Fruit fly (Drosophila melanogaster) whole organism, embryonic: ENCODE measurements around the gene Tsp68C.

ENCODE experiments used
- ATbp ChIP-seq: fragments of 200-800 bp; sonication (Bioruptor generic); optimal IDR thresholded peaks from 2 replicates; lab custom pipeline; 2017; ENCODE audit warnings: missing biosample characterization, mild to moderate bottlenecking, missing genetic modification characterization, missing genetic modification reagents
- B-H2 ChIP-seq: fragments of 200-800 bp; sonication (Bioruptor generic); optimal IDR thresholded peaks from 2 replicates; lab custom pipeline; 2018; ENCODE audit warnings: missing biosample characterization, mild to moderate bottlenecking, missing genetic modification characterization
- CG10543 ChIP-seq: fragments of 200-800 bp; sonication (Bioruptor generic); optimal IDR thresholded peaks from 3 replicates; lab custom pipeline; 2017; ENCODE audit warnings: missing biosample characterization, mild to moderate bottlenecking, missing genetic modification characterization, moderate library complexity
- CG11696 ChIP-seq: fragments of 200-800 bp; sonication (Bioruptor generic); IDR thresholded peaks from 2 replicates; pipeline ENCODE4 v1.3.6; 2022; ENCODE audit warnings: missing biosample characterization, missing genetic modification characterization
- CG12104 ChIP-seq: fragments of 200-800 bp; sonication (Bioruptor generic); optimal IDR thresholded peaks from 3 replicates; lab custom pipeline; 2016; ENCODE audit warnings: missing biosample characterization, missing genetic modification characterization
- CG13424 ChIP-seq: fragments of 200-800 bp; sonication (Bioruptor generic); optimal IDR thresholded peaks from 2 replicates; lab custom pipeline; 2019; ENCODE audit warnings: missing biosample characterization, mild to moderate bottlenecking, missing genetic modification characterization, moderate library complexity
- CG15073 ChIP-seq: fragments of 200-800 bp; sonication (Bioruptor generic); optimal IDR thresholded peaks from 2 replicates; lab custom pipeline; 2016; ENCODE audit warnings: missing biosample characterization, missing genetic modification characterization
- CG16779 ChIP-seq: fragments of 200-800 bp; sonication (Bioruptor generic); IDR thresholded peaks from 2 replicates; pipeline ENCODE4 v1.3.6; 2022; ENCODE audit warnings: missing biosample characterization, missing genetic modification characterization
- CG17186 ChIP-seq: fragments of 200-800 bp; sonication (Bioruptor generic); optimal IDR thresholded peaks from 3 replicates; lab custom pipeline; 2017; ENCODE audit warnings: missing biosample characterization, missing genetic modification reagents, missing genetic modification characterization
- CG18011 ChIP-seq: fragments of 200-800 bp; sonication (Bioruptor generic); optimal IDR thresholded peaks from 2 replicates; lab custom pipeline; 2017; ENCODE audit warnings: missing biosample characterization, missing genetic modification characterization, mild to moderate bottlenecking, moderate library complexity, missing genotype
- CG2116 ChIP-seq: fragments of 200-800 bp; sonication (Bioruptor generic); optimal IDR thresholded peaks from 3 replicates; lab custom pipeline; 2018; ENCODE audit warnings: missing biosample characterization, mild to moderate bottlenecking, missing genetic modification characterization
- CG2129 ChIP-seq: fragments of 200-800 bp; sonication (Bioruptor generic); IDR thresholded peaks from 2 replicates; pipeline ENCODE4 v1.3.6; 2022; ENCODE audit warnings: missing biosample characterization, missing genetic modification characterization; ENCODE audit not compliant: partially characterized antibody
- CG2202 ChIP-seq: fragments of 200-800 bp; sonication (Bioruptor generic); optimal IDR thresholded peaks from 2 replicates; lab custom pipeline; 2018; ENCODE audit warnings: missing biosample characterization, mild to moderate bottlenecking, missing genetic modification characterization
- CG30403 ChIP-seq: fragments of 200-800 bp; sonication (Bioruptor generic); optimal IDR thresholded peaks from 3 replicates; lab custom pipeline; 2016; ENCODE audit warnings: missing biosample characterization, missing genetic modification characterization
- CG3065 ChIP-seq: fragments of 200-800 bp; sonication (Bioruptor generic); optimal IDR thresholded peaks from 2 replicates; lab custom pipeline; 2016; ENCODE audit warnings: missing biosample characterization, missing genetic modification characterization
- CG33557 ChIP-seq: fragments of 200-800 bp; sonication (Bioruptor generic); optimal IDR thresholded peaks from 2 replicates; lab custom pipeline; 2019; ENCODE audit warnings: missing biosample characterization, mild to moderate bottlenecking, missing genetic modification characterization, moderate library complexity
- CG3995 ChIP-seq: fragments of 200-800 bp; sonication (Bioruptor generic); optimal IDR thresholded peaks from 3 replicates; lab custom pipeline; 2016; ENCODE audit warnings: missing biosample characterization, missing genetic modification characterization
- CG42726 ChIP-seq: fragments of 200-800 bp; sonication (Bioruptor generic); IDR thresholded peaks from 2 replicates; pipeline ENCODE4 v1.3.6; 2022; ENCODE audit warnings: missing biosample characterization, missing genetic modification characterization; ENCODE audit not compliant: partially characterized antibody
- CG43689 ChIP-seq: fragments of 200-800 bp; sonication (Bioruptor generic); IDR thresholded peaks from 2 replicates; pipeline ENCODE4 v1.3.6; 2022; ENCODE audit warnings: missing biosample characterization, missing genetic modification characterization
- CG8281 ChIP-seq: fragments of 200-800 bp; sonication (Bioruptor generic); optimal IDR thresholded peaks from 2 replicates; lab custom pipeline; 2018; ENCODE audit warnings: missing biosample characterization, mild to moderate bottlenecking, missing genetic modification characterization, moderate library complexity
- CG8924 ChIP-seq: fragments of 200-800 bp; optimal IDR thresholded peaks from 3 replicates; lab custom pipeline; 2019; ENCODE audit warnings: missing biosample characterization, mild to moderate bottlenecking, missing genetic modification characterization, moderate library complexity
- CTCF ChIP-seq: fragments of 200-800 bp; sonication (Bioruptor generic); optimal IDR thresholded peaks from 2 replicates; lab custom pipeline; 2017; ENCODE audit warnings: missing biosample characterization, mild to moderate bottlenecking, missing genetic modification characterization, moderate library complexity
- Chrac-16 ChIP-seq: fragments of 200-800 bp; sonication (Bioruptor generic); optimal IDR thresholded peaks from 3 replicates; lab custom pipeline; 2016; ENCODE audit warnings: missing biosample characterization, missing genetic modification characterization
- Dbx ChIP-seq: fragments of 200-800 bp; sonication (Bioruptor generic); IDR thresholded peaks from 3 replicates; pipeline ENCODE4 v1.3.6; 2022; ENCODE audit warnings: missing biosample characterization, missing genetic modification characterization
- Deaf1 ChIP-seq: fragments of 200-800 bp; optimal IDR thresholded peaks from 3 replicates; lab custom pipeline; 2019; ENCODE audit warnings: missing biosample characterization, mild to moderate bottlenecking, missing genetic modification characterization, moderate library complexity
- Drgx ChIP-seq: fragments of 200-800 bp; sonication (Bioruptor generic); IDR thresholded peaks from 2 replicates; pipeline ENCODE4 v1.3.6; 2022; ENCODE audit warnings: missing biosample characterization, missing genetic modification characterization
- ERR ChIP-seq: fragments of 200-800 bp; sonication (Bioruptor generic); optimal IDR thresholded peaks from 2 replicates; lab custom pipeline; 2016; ENCODE audit warnings: missing biosample characterization, missing genetic modification characterization
- Ets97D ChIP-seq: fragments of 200-800 bp; sonication (Bioruptor generic); optimal IDR thresholded peaks from 3 replicates; lab custom pipeline; 2016; ENCODE audit warnings: missing biosample characterization, missing genetic modification characterization
- HmgZ ChIP-seq: fragments of 200-800 bp; sonication (Bioruptor generic); optimal IDR thresholded peaks from 2 replicates; lab custom pipeline; 2018; ENCODE audit warnings: missing biosample characterization, mild to moderate bottlenecking, missing genetic modification characterization
- Hmx ChIP-seq: fragments of 200-800 bp; sonication (Bioruptor generic); optimal IDR thresholded peaks from 2 replicates; lab custom pipeline; 2016; ENCODE audit warnings: missing biosample characterization, missing genetic modification characterization
- Vsx1 ChIP-seq: fragments of 200-800 bp; sonication (Bioruptor generic); optimal IDR thresholded peaks from 2 replicates; lab custom pipeline; 2017; ENCODE audit warnings: missing biosample characterization, mild to moderate bottlenecking, missing genetic modification characterization, missing genetic modification reagents
- corto ChIP-seq: fragments of 200-800 bp; sonication (Bioruptor generic); optimal IDR thresholded peaks from 2 replicates; lab custom pipeline; 2016; ENCODE audit warnings: missing biosample characterization, mild to moderate bottlenecking, missing genetic modification characterization, moderate library complexity
- cwo ChIP-seq: fragments of 200-800 bp; sonication (Bioruptor generic); optimal IDR thresholded peaks from 3 replicates; lab custom pipeline; 2017; ENCODE audit warnings: missing biosample characterization, missing genetic modification characterization, mild to moderate bottlenecking, moderate library complexity, missing genetic modification reagents
- dm ChIP-seq: fragments of 200-800 bp; sonication (Bioruptor generic); optimal IDR thresholded peaks from 3 replicates; lab custom pipeline; 2016; ENCODE audit warnings: missing biosample characterization, missing genetic modification characterization
- dmrt11E ChIP-seq: fragments of 200-800 bp; sonication (Bioruptor generic); optimal IDR thresholded peaks from 3 replicates; lab custom pipeline; 2018; ENCODE audit warnings: missing biosample characterization, mild to moderate bottlenecking, missing genetic modification characterization, moderate library complexity
- en ChIP-seq: fragments of 200-800 bp; sonication (Bioruptor generic); optimal IDR thresholded peaks from 2 replicates; lab custom pipeline; 2016; ENCODE audit warnings: missing biosample characterization, missing genetic modification characterization
- ftz-f1 ChIP-seq: fragments of 200-800 bp; sonication (Bioruptor generic); optimal IDR thresholded peaks from 2 replicates; lab custom pipeline; 2016; ENCODE audit warnings: missing biosample characterization, missing genetic modification characterization
- gcm ChIP-seq: fragments of 200-800 bp; sonication (Bioruptor generic); optimal IDR thresholded peaks from 2 replicates; lab custom pipeline; 2019; ENCODE audit warnings: missing biosample characterization, mild to moderate bottlenecking, missing genetic modification characterization, moderate library complexity
- gcm2 ChIP-seq: fragments of 200-800 bp; sonication (Bioruptor generic); optimal IDR thresholded peaks from 2 replicates; lab custom pipeline; 2016; ENCODE audit warnings: missing biosample characterization, missing genetic modification characterization
- gsb ChIP-seq: fragments of 200-800 bp; sonication (Bioruptor generic); IDR thresholded peaks from 2 replicates; pipeline ENCODE4 v1.3.6; 2022; ENCODE audit warnings: missing biosample characterization, missing genetic modification characterization
- ind ChIP-seq: fragments of 200-800 bp; sonication (Bioruptor generic); optimal IDR thresholded peaks from 3 replicates; lab custom pipeline; 2016; ENCODE audit warnings: missing biosample characterization, missing genetic modification characterization
- maf-S ChIP-seq: fragments of 200-800 bp; sonication (Bioruptor generic); optimal IDR thresholded peaks from 2 replicates; lab custom pipeline; 2016; ENCODE audit warnings: missing biosample characterization, missing genetic modification characterization
- org-1 ChIP-seq: fragments of 200-800 bp; sonication (Bioruptor generic); optimal IDR thresholded peaks from 2 replicates; lab custom pipeline; 2017; ENCODE audit warnings: missing biosample characterization, missing genetic modification characterization
- pita ChIP-seq: fragments of 200-800 bp; sonication (Bioruptor generic); optimal IDR thresholded peaks from 2 replicates; lab custom pipeline; 2017; ENCODE audit warnings: missing biosample characterization, mild to moderate bottlenecking, missing genetic modification characterization
- pros ChIP-seq: fragments of 200-800 bp; sonication (Bioruptor generic); optimal IDR thresholded peaks from 3 replicates; lab custom pipeline; 2019; ENCODE audit warnings: missing biosample characterization, mild to moderate bottlenecking, missing genetic modification characterization, moderate library complexity
- row ChIP-seq: fragments of 200-800 bp; sonication (Bioruptor generic); IDR thresholded peaks from 3 replicates; pipeline ENCODE4 v1.3.6; 2022; ENCODE audit warnings: missing biosample characterization, missing genetic modification characterization
- scrt ChIP-seq: fragments of 200-800 bp; sonication (Bioruptor generic); optimal IDR thresholded peaks from 2 replicates; lab custom pipeline; 2018; ENCODE audit warnings: missing biosample characterization, mild to moderate bottlenecking, missing genetic modification characterization, moderate library complexity
- sqz ChIP-seq: fragments of 200-800 bp; sonication (Bioruptor generic); optimal IDR thresholded peaks from 3 replicates; lab custom pipeline; 2018; ENCODE audit warnings: missing biosample characterization, mild to moderate bottlenecking, missing genetic modification characterization
- sug ChIP-seq: fragments of 200-800 bp; optimal IDR thresholded peaks from 2 replicates; lab custom pipeline; 2019; ENCODE audit warnings: missing biosample characterization, mild to moderate bottlenecking, missing genetic modification characterization, moderate library complexity
- ttk ChIP-seq: fragments of 200-800 bp; sonication (Bioruptor generic); IDR thresholded peaks from 2 replicates; pipeline ENCODE4 v2.1.2; 2022; ENCODE audit warnings: missing biosample characterization, missing genetic modification characterization
- usp ChIP-seq: fragments of >200 bp; optimal IDR thresholded peaks from 2 replicates; lab custom pipeline; 2017; ENCODE audit warnings: missing biosample characterization, missing genetic modification characterization
- zfh2 ChIP-seq: fragments of 200-800 bp; sonication (Bioruptor generic); optimal IDR thresholded peaks from 2 replicates; lab custom pipeline; 2016; ENCODE audit warnings: missing biosample characterization, missing genetic modification characterization

The Tsp68C gene

DNA sequence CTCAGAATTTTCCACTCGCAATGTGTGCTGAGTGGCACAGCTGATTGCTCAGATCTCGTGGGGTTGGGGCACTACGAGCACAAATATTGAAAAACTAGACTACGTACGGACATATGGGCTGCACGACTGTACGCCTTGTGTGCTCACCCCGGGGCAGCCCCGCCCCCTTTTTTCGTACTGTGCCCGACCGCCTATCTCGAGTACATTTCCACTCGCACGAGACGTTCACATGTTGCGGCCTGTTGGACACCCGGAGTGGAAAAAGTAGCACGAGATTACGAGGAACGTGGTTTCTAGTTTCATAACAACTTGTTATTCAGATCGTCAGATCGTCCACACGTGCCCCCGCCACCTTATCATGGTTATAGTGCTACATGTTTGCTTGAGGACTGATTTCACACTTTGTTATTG, 19.9 kb downstream of the Tsp68C start (continued):
- TF ChIP-seq CG17186 (GFP tag; lab: Kevin White, UChicago) (no peak), CG30403 (GFP tag; lab: Kevin White, UChicago) (no peak), gcm (GFP tag; lab: Kevin White, UChicago) (peak; percentile 34), CG43689 (GFP tag; lab: Robert Waterston, UW) (no peak), ttk (no peak), CG11696 (no peak), CG33557 (GFP tag; lab: Kevin White, UChicago) (peak; percentile 11), en (GFP tag; lab: Kevin White, UChicago) (no peak), CG10543 (GFP tag; lab: Kevin White, UChicago) (peak; percentile 61), ATbp (GFP tag; lab: Kevin White, UChicago) (no peak), dm (peak; percentile 39), pita (GFP tag; lab: Kevin White, UChicago) (no peak), CG15073 (no peak), CG3995 (no peak), CG2129 (no peak), gcm2 (GFP tag; lab: Kevin White, UChicago) (no peak), CG16779 (GFP tag; lab: Robert Waterston, UW) (no peak), B-H2 (no peak), maf-S (GFP tag; lab: Kevin White, UChicago) (no peak), CG13424 (no peak), Drgx (no peak), dmrt11E (tag; lab: Kevin White, UChicago) (peak; percentile 11), org-1 (GFP tag; lab: Kevin White, UChicago) (no peak), usp (GFP tag; lab: Kevin White, UChicago) (no peak), Vsx1 (GFP tag; lab: Kevin White, UChicago) (no peak), ftz-f1 (no peak), CG8924 (tag; lab: Kevin White, UChicago) (no peak), CG2202 (tag; lab: Kevin White, UChicago) (no peak), pros (GFP tag; lab: Kevin White, UChicago) (peak; percentile 68), CG42726 (no peak), zfh2 (GFP tag; lab: Kevin White, UChicago) (no peak), Ets97D (no peak), scrt (GFP tag; lab: Kevin White, UChicago) (no peak), sug (tag; lab: Kevin White, UChicago) (peak; percentile 94), Dbx (GFP tag; lab: Robert Waterston, UW) (no peak), gsb (GFP tag; lab: Robert Waterston, UW) (no peak), CG8281 (no peak), ERR (GFP tag; lab: Kevin White, UChicago) (peak; percentile 49), CG3065 (GFP tag; lab: Kevin White, UChicago) (peak; percentile 74), ind (no peak), cwo (GFP tag; lab: Kevin White, UChicago) (peak; percentile 100), Deaf1 (tag; lab: Kevin White, UChicago) (peak; percentile 70), HmgZ (tag; lab: Kevin White, UChicago) (no peak), Chrac-16 (no peak), CG12104 (GFP tag; lab: Kevin White, UChicago) (no peak), corto (GFP tag; lab: Kevin White, UChicago) (no peak), sqz (GFP tag; lab: Kevin White, UChicago) (no peak), Hmx (GFP tag; lab: Kevin White, UChicago) (no peak), CG2116 (no peak), CTCF (GFP tag; lab: Kevin White, UChicago) (no peak), CG18011 (GFP tag; lab: Kevin White, UChicago) (no peak), row (GFP tag; lab: Robert Waterston, UW) (no peak; the same call in 2 of the 3 replicates)
